Worm (Caenorhabditis elegans) whole organism, midembryonic: ENCODE measurements around the gene srw-61.

Source experiments
- cog-1 ChIP-seq: sonication (generic microtip); optimal IDR thresholded peaks from 2 replicates; lab custom pipeline; 2016; ENCODE audit warnings: missing genetic modification characterization, missing compliant biosample characterization
- flt-1 ChIP-seq: fragments of 200-800 bp; sonication (Bioruptor generic); IDR thresholded peaks from 2 replicates; pipeline ENCODE4 v1.3.6; 2022; ENCODE audit warnings: missing genetic modification characterization, missing compliant biosample characterization
- med-1 ChIP-seq: sonication (generic microtip); optimal IDR thresholded peaks from 2 replicates; lab custom pipeline; 2017; ENCODE audit warnings: missing genetic modification characterization, mild to moderate bottlenecking, missing compliant biosample characterization, antibody characterized with exemption, missing genetic modification reagents; ENCODE audit not compliant: insufficient read depth

- TF ChIP-seq med-1 (no peak), cog-1 (tag; lab: Kevin White, UChicago) (no peak), flt-1 (no peak)
These were observed 16.0 kb upstream of the srw-61 start, which contains the start of gene hlh-17 for ce11 chrIV:16254464-16254863.
